Fruit fly (Drosophila melanogaster) whole organism, prepupa: ENCODE results near the gene Mcm2.

Experiments
- Blimp-1 ChIP-seq: fragments of 200-800 bp; sonication (Bioruptor generic); optimal IDR thresholded peaks from 3 replicates; lab custom pipeline; 2017; ENCODE audit warnings: missing biosample characterization, missing genetic modification characterization, mild to moderate bottlenecking, moderate library complexity, missing genetic modification reagents
- CG10631 ChIP-seq: fragments of 200-800 bp; sonication (Bioruptor generic); optimal IDR thresholded peaks from 2 replicates; lab custom pipeline; 2016; ENCODE audit warnings: missing biosample characterization, missing genetic modification characterization
- CG11294 ChIP-seq: fragments of 200-800 bp; sonication (Bioruptor generic); IDR thresholded peaks from 2 replicates; pipeline ENCODE4 v1.3.6; 2022; ENCODE audit warnings: missing biosample characterization, missing genetic modification characterization
- CG11762 ChIP-seq: fragments of 200-800 bp; sonication (Bioruptor generic); optimal IDR thresholded peaks from 3 replicates; lab custom pipeline; 2016; ENCODE audit warnings: missing biosample characterization, missing genetic modification characterization; ENCODE audit not compliant: insufficient read depth
- CG15336 ChIP-seq: fragments of 200-800 bp; sonication (Bioruptor generic); IDR thresholded peaks from 2 replicates; pipeline ENCODE4 v1.3.6; 2022; ENCODE audit warnings: missing biosample characterization, missing genetic modification characterization
- CG1621 ChIP-seq: fragments of 200-800 bp; sonication (Bioruptor generic); optimal IDR thresholded peaks from 3 replicates; lab custom pipeline; 2018; ENCODE audit warnings: missing biosample characterization, mild to moderate bottlenecking, missing genetic modification characterization
- CG3032 ChIP-seq: fragments of 200-800 bp; optimal IDR thresholded peaks from 2 replicates; lab custom pipeline; 2019; ENCODE audit warnings: missing biosample characterization, mild to moderate bottlenecking, missing genetic modification characterization, moderate library complexity
- CG32006 ChIP-seq: fragments of 200-800 bp; sonication (Bioruptor generic); optimal IDR thresholded peaks from 3 replicates; lab custom pipeline; 2017; ENCODE audit warnings: missing biosample characterization, mild to moderate bottlenecking, missing genetic modification characterization
- CG34406 ChIP-seq: fragments of 200-800 bp; sonication (Bioruptor generic); optimal IDR thresholded peaks from 3 replicates; lab custom pipeline; 2016; ENCODE audit warnings: missing biosample characterization, missing genetic modification characterization
- CG6163 ChIP-seq: fragments of 200-800 bp; sonication (Bioruptor generic); IDR thresholded peaks from 3 replicates; pipeline ENCODE4 v1.3.6; 2022; ENCODE audit warnings: missing biosample characterization, missing genetic modification characterization
- CG6276 ChIP-seq: fragments of 200-800 bp; sonication (Bioruptor generic); optimal IDR thresholded peaks from 2 replicates; lab custom pipeline; 2017; ENCODE audit warnings: missing biosample characterization, mild to moderate bottlenecking, missing genetic modification characterization
- CG6792 ChIP-seq: fragments of 200-800 bp; sonication (Bioruptor generic); optimal IDR thresholded peaks from 3 replicates; lab custom pipeline; 2016; ENCODE audit warnings: missing biosample characterization, missing genetic modification characterization
- CG6808 ChIP-seq: fragments of 200-800 bp; sonication (Bioruptor generic); optimal IDR thresholded peaks from 3 replicates; lab custom pipeline; 2017; ENCODE audit warnings: missing biosample characterization, missing genetic modification characterization, mild to moderate bottlenecking, moderate library complexity, missing genetic modification reagents
- CG8119 ChIP-seq: fragments of 200-800 bp; sonication (Bioruptor generic); IDR thresholded peaks from 3 replicates; pipeline ENCODE4 v1.3.6; 2022; ENCODE audit warnings: missing biosample characterization, missing genetic modification characterization
- CG8319 ChIP-seq: fragments of 200-800 bp; sonication (Bioruptor generic); optimal IDR thresholded peaks from 3 replicates; lab custom pipeline; 2016; ENCODE audit warnings: missing biosample characterization, missing genetic modification characterization
- Eip75B ChIP-seq: fragments of 200-800 bp; sonication (Bioruptor generic); optimal IDR thresholded peaks from 3 replicates; lab custom pipeline; 2016; ENCODE audit warnings: missing biosample characterization, missing genetic modification characterization
- Eip78C ChIP-seq: fragments of 200-800 bp; sonication (Bioruptor generic); peaks from one replicate; lab custom pipeline; 2016; ENCODE audit warnings: missing biosample characterization, missing genetic modification characterization
- Ets21C ChIP-seq: fragments of 200-800 bp; sonication (Bioruptor generic); optimal IDR thresholded peaks from 3 replicates; lab custom pipeline; 2016; ENCODE audit warnings: missing biosample characterization, missing genetic modification characterization
- Ets96B ChIP-seq: fragments of 200-800 bp; optimal IDR thresholded peaks from 2 replicates; lab custom pipeline; 2019; ENCODE audit warnings: missing biosample characterization, mild to moderate bottlenecking, missing genetic modification characterization, moderate library complexity
- Gug ChIP-seq: fragments of 200-800 bp; sonication (Bioruptor generic); IDR thresholded peaks from 2 replicates; pipeline ENCODE4 v1.3.6; 2022; ENCODE audit warnings: missing biosample characterization, missing genetic modification characterization
- Hr38 ChIP-seq: sonication (Bioruptor generic); optimal IDR thresholded peaks from 2 replicates; lab custom pipeline; 2016; ENCODE audit warnings: missing biosample characterization, missing genetic modification characterization
- Lpt ChIP-seq: fragments of 200-800 bp; sonication (Bioruptor generic); optimal IDR thresholded peaks from 3 replicates; lab custom pipeline; 2016; ENCODE audit warnings: missing biosample characterization, missing genetic modification characterization
- Met ChIP-seq: fragments of 200-800 bp; sonication (Bioruptor generic); optimal IDR thresholded peaks from 3 replicates; lab custom pipeline; 2016; ENCODE audit warnings: missing biosample characterization, missing genetic modification characterization
- OdsH ChIP-seq: fragments of 200-800 bp; sonication (Bioruptor generic); optimal IDR thresholded peaks from 3 replicates; lab custom pipeline; 2016; ENCODE audit warnings: missing biosample characterization, missing genetic modification characterization
- Sox102F ChIP-seq: fragments of 200-800 bp; sonication (Bioruptor generic); optimal IDR thresholded peaks from 2 replicates; lab custom pipeline; 2016; ENCODE audit warnings: missing biosample characterization, mild to moderate bottlenecking, missing genetic modification characterization
- Sox14 ChIP-seq: fragments of 200-800 bp; sonication (Bioruptor generic); optimal IDR thresholded peaks from 3 replicates; lab custom pipeline; 2016; ENCODE audit warnings: missing biosample characterization, missing genetic modification characterization
- Sox15 ChIP-seq: fragments of 200-800 bp; sonication (Bioruptor generic); optimal IDR thresholded peaks from 3 replicates; lab custom pipeline; 2016; ENCODE audit warnings: missing biosample characterization, missing genetic modification characterization
- achi ChIP-seq: fragments of 200-800 bp; sonication (Bioruptor generic); optimal IDR thresholded peaks from 3 replicates; lab custom pipeline; 2016; ENCODE audit warnings: missing biosample characterization, missing genetic modification characterization
- cyc ChIP-seq: fragments of 200-800 bp; sonication (Bioruptor generic); optimal IDR thresholded peaks from 3 replicates; lab custom pipeline; 2016; ENCODE audit warnings: missing biosample characterization, missing genetic modification characterization
- dsx ChIP-seq: fragments of 200-800 bp; optimal IDR thresholded peaks from 3 replicates; lab custom pipeline; 2019; ENCODE audit warnings: missing biosample characterization, mild to moderate bottlenecking, missing genetic modification characterization, moderate library complexity; ENCODE audit not compliant: poor library complexity, severe bottlenecking
- esn ChIP-seq: fragments of 200-800 bp; sonication (Bioruptor generic); optimal IDR thresholded peaks from 2 replicates; lab custom pipeline; 2016; ENCODE audit warnings: missing biosample characterization, mild to moderate bottlenecking, missing genetic modification characterization, moderate library complexity
- fd85E ChIP-seq: fragments of 200-800 bp; sonication (Bioruptor generic); optimal IDR thresholded peaks from 3 replicates; lab custom pipeline; 2016; ENCODE audit warnings: missing biosample characterization, missing genetic modification characterization
- fkh ChIP-seq: fragments of 200-800 bp; sonication (Bioruptor generic); optimal IDR thresholded peaks from 3 replicates; lab custom pipeline; 2017; ENCODE audit warnings: missing biosample characterization, mild to moderate bottlenecking, missing genetic modification characterization, moderate library complexity
- spab ChIP-seq: fragments of 200-800 bp; sonication (Bioruptor generic); optimal IDR thresholded peaks from 2 replicates; lab custom pipeline; 2017; ENCODE audit warnings: missing biosample characterization, mild to moderate bottlenecking, missing genetic modification characterization, missing genetic modification reagents
- ss ChIP-seq, 2 experiments: fragments of 200-800 bp; sonication (Bioruptor generic); optimal IDR thresholded peaks; 2 replicates in 1 of 2; 3 replicates in 1 of 2; lab custom pipeline; 2017 to 2018; ENCODE audit warnings: mild to moderate bottlenecking in 2 of 2, missing biosample characterization in 2 of 2, missing genetic modification characterization in 2 of 2, moderate library complexity in 1 of 2
- svp ChIP-seq: fragments of 200-800 bp; sonication (Bioruptor generic); peaks from one replicate; lab custom pipeline; 2016; ENCODE audit warnings: missing biosample characterization, missing genetic modification characterization
- vri ChIP-seq: fragments of 200-800 bp; sonication (Bioruptor generic); optimal IDR thresholded peaks from 3 replicates; lab custom pipeline; 2016; ENCODE audit warnings: missing biosample characterization, mild to moderate bottlenecking, missing genetic modification characterization

Gene Mcm2

dm6 chr3R:8292034-8292433 lies 27.3 kb downstream of the Mcm2 start, which contains the start of gene CG31463:
Gene CG31463 (plus strand): TSS chr3R:8292335.
- TF ChIP-seq Lpt (no peak), CG10631 (GFP tag; lab: Kevin White, UChicago) (no peak), Ets21C (GFP tag; lab: Kevin White, UChicago) (no peak), CG6792 (GFP tag; lab: Kevin White, UChicago) (no peak), Met (GFP tag; lab: Kevin White, UChicago) (no peak), Eip78C (GFP tag; lab: Kevin White, UChicago) (no peak), Sox14 (no peak), achi (GFP tag; lab: Kevin White, UChicago) (no peak), Sox102F (GFP tag; lab: Kevin White, UChicago) (no peak), esn (no peak), cyc (GFP tag; lab: Kevin White, UChicago) (no peak), Sox15 (no peak), dsx (GFP tag; lab: Kevin White, UChicago) (no peak), CG8119 (GFP tag; lab: Robert Waterston, UW) (no peak)
- TF ChIP-seq, all 60 proteins: peak for 0

DNA sequence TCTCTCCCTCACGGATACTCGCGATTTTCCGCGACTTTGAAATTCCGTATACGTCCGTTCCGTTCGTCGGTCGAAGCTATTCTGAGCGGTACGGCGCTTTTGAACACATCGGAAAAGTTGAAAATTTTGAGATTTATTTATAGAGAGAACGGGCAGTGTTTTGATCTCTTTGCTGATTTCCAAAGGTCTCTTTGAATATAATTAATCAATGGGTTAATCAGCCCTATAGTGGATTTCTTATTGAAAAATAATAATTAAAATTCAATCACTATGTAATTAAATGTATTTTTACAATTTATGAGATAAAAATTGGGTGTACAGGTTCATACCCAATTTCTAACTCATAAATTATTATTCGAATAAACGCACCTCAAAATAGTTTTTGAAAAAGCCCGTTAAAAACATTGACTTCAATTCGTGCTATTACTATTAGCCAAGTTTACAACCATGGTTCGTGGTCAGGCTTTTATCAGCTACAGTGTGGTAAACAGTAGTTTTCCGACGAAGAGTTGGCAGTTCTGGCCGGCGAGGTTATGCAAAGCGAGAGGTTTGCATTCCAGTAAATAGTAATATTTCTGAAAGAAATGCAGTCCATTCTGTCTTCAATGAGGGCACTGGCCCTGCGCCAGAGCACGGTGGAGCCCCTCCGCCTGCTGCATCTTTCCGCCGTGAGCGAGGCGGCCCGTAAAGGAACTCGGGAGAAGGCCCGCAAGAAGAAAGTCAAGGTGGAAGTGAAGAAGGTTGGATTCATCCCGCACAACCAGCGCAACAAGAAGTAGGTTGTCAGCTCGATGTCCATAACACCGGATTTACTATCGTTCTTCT lies 36.4 kb downstream of the Mcm2 start, which contains the start of the genes CG9626 and mRpL1:
Gene CG9626, minus strand, starts transcription at position 51 of the 825 bp plus-strand sequence.
Gene mRpL1, plus strand, starts transcription at position 513 of the 825 bp plus-strand sequence.
- TF ChIP-seq Blimp-1: no peak
- TF ChIP-seq Hr38 (GFP tag; lab: Kevin White, UChicago): no peak
- TF ChIP-seq Eip75B (GFP tag; lab: Kevin White, UChicago): no peak
- no peak for TF ChIP-seq spab (GFP tag; lab: Kevin White, UChicago)
- no peak for TF ChIP-seq CG32006 (GFP tag; lab: Kevin White, UChicago)
- TF ChIP-seq vri: no peak
- TF ChIP-seq CG34406 (GFP tag; lab: Kevin White, UChicago): no peak
- no peak for TF ChIP-seq CG6808 (GFP tag; lab: Kevin White, UChicago)
- TF ChIP-seq dsx (GFP tag; lab: Kevin White, UChicago): no peak
- TF ChIP-seq ss (GFP tag; optimal IDR thresholded peaks at IDR 0.05; lab: Kevin White, UChicago): no peak
- TF ChIP-seq CG3032: no peak
- TF ChIP-seq, all 60 proteins: peak for 0

- peak; percentile 9 for TF ChIP-seq esn
- 0 out of 2 replicates have a peak, but pooled peaks have one; percentile 12 for TF ChIP-seq CG15336 (GFP tag; lab: Robert Waterston, UW)
- no peak for TF ChIP-seq Sox15
- no peak for TF ChIP-seq ss (GFP tag; optimal IDR thresholded peaks at IDR 0.05; lab: Kevin White, UChicago)
- TF ChIP-seq CG1621: no peak
- no peak for TF ChIP-seq CG6276
- TF ChIP-seq Lpt: no peak
- TF ChIP-seq Sox102F (GFP tag; lab: Kevin White, UChicago): no peak
- TF ChIP-seq CG8319 (GFP tag; lab: Kevin White, UChicago): no peak
- TF ChIP-seq CG34406 (GFP tag; lab: Kevin White, UChicago): no peak
- no peak for TF ChIP-seq Gug (GFP tag; lab: Robert Waterston, UW)
- no peak for TF ChIP-seq fkh
- no peak for TF ChIP-seq Sox14
- TF ChIP-seq OdsH (GFP tag; lab: Kevin White, UChicago): no peak
- peak; percentile 17 for TF ChIP-seq CG3032
- no peak for TF ChIP-seq fd85E (GFP tag; lab: Kevin White, UChicago)
- TF ChIP-seq CG11762 (GFP tag; lab: Kevin White, UChicago): no peak
- TF ChIP-seq CG11294 (GFP tag; lab: Robert Waterston, UW): no peak
- TF ChIP-seq CG6163 (GFP tag; lab: Robert Waterston, UW): no peak
- no peak for TF ChIP-seq achi (GFP tag; lab: Kevin White, UChicago)
- no peak for TF ChIP-seq Ets96B
- TF ChIP-seq svp: no peak
Observed at dm6 chr3R:8303848-8304247, 39.1 kb downstream of the Mcm2 start, which contains the start of gene nac. Gene nac (minus strand): TSS chr3R:8304023.
